Fruit fly (Drosophila melanogaster): ENCODE results near the gene CG12091.

Gene CG12091

DNA sequence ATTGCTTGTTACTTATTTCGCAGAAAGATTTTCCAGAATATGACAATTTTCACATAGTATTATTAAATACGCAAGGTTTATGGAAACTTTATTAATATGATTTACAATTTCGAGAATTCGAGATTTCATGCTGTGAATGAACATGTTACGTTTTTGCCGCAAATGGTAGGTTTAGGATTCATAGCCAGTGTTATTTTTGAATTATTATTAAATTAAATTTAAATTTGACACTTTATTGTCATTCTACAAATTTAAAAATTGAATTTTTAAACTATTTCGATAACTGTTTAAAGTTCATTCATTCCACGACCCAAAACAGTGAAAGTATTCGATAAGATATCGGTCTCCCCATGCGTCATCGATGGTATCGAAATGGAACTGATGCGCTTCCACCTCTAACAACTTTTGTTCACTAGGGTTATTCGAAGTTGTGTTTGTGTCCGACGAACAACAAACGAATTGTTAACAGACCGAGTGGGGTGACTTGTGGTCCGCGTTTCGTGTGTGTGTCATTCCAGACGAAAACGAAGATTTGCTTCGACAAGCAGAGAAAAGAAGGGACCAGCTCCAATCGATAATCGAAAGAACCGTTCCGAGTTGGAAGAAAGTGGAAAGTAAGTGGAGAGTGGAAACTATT lies 9.2 kb upstream of the CG12091 start, which contains the start of the genes CG32313 and Pcyt1 (continued):
- TF ChIP-seq sd (tag; optimal IDR thresholded peaks at IDR 0.05) (peak; percentile 75), ci (GFP tag; IDR thresholded peaks at IDR 0.05) (peak; percentile 56; the same call in 1 of the 3 replicates), CG4424 (GFP tag; optimal IDR thresholded peaks at IDR 0.05) (peak; percentile 6), Dek (tag; optimal IDR thresholded peaks at IDR 0.05) (peak; percentile 58), trem (tag; optimal IDR thresholded peaks at IDR 0.05) (peak; percentile 65), GATAe (GFP tag; conservative IDR thresholded peaks at IDR 0.05) (no peak), CG8290 (GFP tag; optimal IDR thresholded peaks at IDR 0.05) (peak; percentile 44), CG8290 (tag; optimal IDR thresholded peaks at IDR 0.05) (peak in 1 of 2 experiments; percentile 72), CG12155 (GFP tag; optimal IDR thresholded peaks at IDR 0.05) (peak; percentile 12), CG13424 (tag; optimal IDR thresholded peaks at IDR 0.05) (no peak), Spps (tag; optimal IDR thresholded peaks at IDR 0.05) (no peak), HLH3B (GFP tag; IDR thresholded peaks at IDR 0.05) (no peak; the same call in 1 of the 2 replicates), YL-1 (GFP tag; optimal IDR thresholded peaks at IDR 0.05) (peak; percentile 38), NC2β (GFP tag; optimal IDR thresholded peaks at IDR 0.05) (peak; percentile 11), chm (GFP tag; IDR thresholded peaks at IDR 0.05) (peak; percentile 71; the same call in 1 of the 2 replicates), lola (GFP tag; optimal IDR thresholded peaks at IDR 0.05) (no peak), jumu (GFP tag; optimal IDR thresholded peaks at IDR 0.05) (peak; percentile 33), CG7963 (GFP tag; IDR thresholded peaks at IDR 0.05; ENCODE audit: partially characterized antibody) (peak; percentile 90), CG14965 (GFP tag; optimal IDR thresholded peaks at IDR 0.05; ENCODE audit: borderline replicate concordance) (no peak), Nf-YC (tag; optimal IDR thresholded peaks at IDR 0.05) (peak; percentile 33), CG13624 (GFP tag; optimal IDR thresholded peaks at IDR 0.05) (no peak), amos (GFP tag; IDR thresholded peaks at IDR 0.05; ENCODE audit: partially characterized antibody) (peak; percentile 94), sens (GFP tag) (no peak), bcd (GFP tag; optimal IDR thresholded peaks at IDR 0.05) (no peak), Usf (GFP tag; optimal IDR thresholded peaks at IDR 0.05) (no peak), CG10979 (tag; optimal IDR thresholded peaks at IDR 0.05) (peak; percentile 11), CG10565 (GFP tag; optimal IDR thresholded peaks at IDR 0.05) (no peak), Neu2 (GFP tag; optimal IDR thresholded peaks at IDR 0.05; ENCODE audit: borderline replicate concordance) (no peak), CHES-1-like (GFP tag; optimal IDR thresholded peaks at IDR 0.05) (no peak), grau (tag; optimal IDR thresholded peaks at IDR 0.05) (peak; percentile 39), CG12769 (tag; optimal IDR thresholded peaks at IDR 0.05) (peak; percentile 15), inv (GFP tag; IDR thresholded peaks at IDR 0.05; ENCODE audit: partially characterized antibody) (peak; percentile 79), BEAF-32 (GFP tag; optimal IDR thresholded peaks at IDR 0.05) (peak; percentile 89), h (optimal IDR thresholded peaks at IDR 0.05) (no peak), Side (GFP tag; optimal IDR thresholded peaks at IDR 0.05) (peak; percentile 25), rib (GFP tag; IDR thresholded peaks at IDR 0.05) (no peak), nerfin-1 (tag; optimal IDR thresholded peaks at IDR 0.05) (peak; percentile 92), CG9797 (GFP tag; optimal IDR thresholded peaks at IDR 0.05) (peak; percentile 31), z (GFP tag; IDR thresholded peaks at IDR 0.05) (no peak), Dbx (GFP tag; IDR thresholded peaks at IDR 0.05) (peak; percentile 63; the same call in 2 of the 3 replicates), Dref (GFP tag; IDR thresholded peaks at IDR 0.05) (peak; percentile 97), Sry-δ (GFP tag; optimal IDR thresholded peaks at IDR 0.05) (peak; percentile 96), CG3995 (GFP tag; optimal IDR thresholded peaks at IDR 0.05) (peak; percentile 75), CG2678 (tag; optimal IDR thresholded peaks at IDR 0.05) (peak; percentile 23), pho (GFP tag; optimal IDR thresholded peaks at IDR 0.05) (no peak), CG12219 (GFP tag; optimal IDR thresholded peaks at IDR 0.05) (peak; percentile 34), CG10267 (tag; optimal IDR thresholded peaks at IDR 0.05) (peak; percentile 45), Lhr (GFP tag; optimal IDR thresholded peaks at IDR 0.05) (peak; percentile 62), D19A (tag; optimal IDR thresholded peaks at IDR 0.05) (no peak), hbn (GFP tag; IDR thresholded peaks at IDR 0.05; ENCODE audit: partially characterized antibody) (peak; percentile 81)
